Fruit fly (Drosophila melanogaster) whole organism, embryonic: Measurements from ENCODE around the gene Nulp1.

Source experiments
- Asciz ChIP-seq: fragments of 200-800 bp; sonication (Bioruptor generic); optimal IDR thresholded peaks from 2 replicates; lab custom pipeline; 2017; ENCODE audit warnings: missing biosample characterization, mild to moderate bottlenecking, missing genetic modification characterization, missing genetic modification reagents
- CG4404 ChIP-seq: fragments of 200-800 bp; sonication (Bioruptor generic); IDR thresholded peaks from 2 replicates; pipeline ENCODE4 v1.3.6; 2022; ENCODE audit warnings: missing biosample characterization, missing genetic modification characterization
- Dad ChIP-seq: fragments of 200-800 bp; sonication (Bioruptor generic); optimal IDR thresholded peaks from 3 replicates; lab custom pipeline; 2016; ENCODE audit warnings: missing biosample characterization, missing genetic modification characterization
- Tbp ChIP-seq: fragments of >200 bp; optimal IDR thresholded peaks from 2 replicates; lab custom pipeline; 2018; ENCODE audit warnings: missing biosample characterization, missing genetic modification characterization
- cad ChIP-seq: fragments of >200 bp; optimal IDR thresholded peaks from 2 replicates; lab custom pipeline; 2017; ENCODE audit warnings: missing biosample characterization, missing genetic modification characterization
- ro ChIP-seq: fragments of 200-800 bp; sonication (Bioruptor generic); IDR thresholded peaks from 2 replicates; pipeline ENCODE4 v1.3.6; 2022; ENCODE audit warnings: missing biosample characterization, missing genetic modification characterization
- sr ChIP-seq: fragments of 200-800 bp; sonication (Bioruptor generic); IDR thresholded peaks from 3 replicates; pipeline ENCODE4 v1.3.6; 2022; ENCODE audit warnings: missing biosample characterization, missing genetic modification characterization

DNA sequence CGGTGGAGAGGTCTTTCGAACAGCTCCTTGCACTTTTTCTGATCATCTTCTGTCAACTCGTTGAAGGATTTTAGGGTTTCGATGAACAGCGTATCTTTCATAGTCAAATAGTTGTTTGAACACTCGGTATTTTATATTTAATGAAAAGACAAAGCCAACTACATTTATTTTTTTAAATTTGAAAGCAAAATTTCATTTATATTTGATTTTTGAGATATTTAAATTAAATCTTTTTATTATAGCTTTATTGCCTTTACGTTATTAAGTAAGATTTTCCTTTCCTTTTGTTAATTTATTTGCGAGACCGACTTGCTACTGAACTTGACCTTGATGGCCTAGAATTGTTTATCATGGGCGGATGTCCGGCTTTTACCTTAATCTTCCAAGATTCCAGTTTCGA lies 41.0 kb upstream of the Nulp1 start, which contains the start of gene CG42590:
- TF ChIP-seq Asciz (GFP tag; lab: Kevin White, UChicago) (no peak), Tbp (GFP tag; lab: Kevin White, UChicago) (no peak), cad (GFP tag; lab: Kevin White, UChicago) (no peak), ro (GFP tag; lab: Robert Waterston, UW) (no peak), CG4404 (no peak), Dad (no peak), sr (no peak)
